Fruit fly (Drosophila melanogaster) whole organism, embryonic: ENCODE results near the gene CG14507.

Experiments used
- Atf6 ChIP-seq: fragments of 200-800 bp; sonication (Bioruptor generic); IDR thresholded peaks from 2 replicates; pipeline ENCODE4 v1.3.6; 2022; ENCODE audit warnings: missing biosample characterization, missing genetic modification characterization
- CG17802 ChIP-seq: fragments of 200-800 bp; sonication (Bioruptor generic); optimal IDR thresholded peaks from 2 replicates; lab custom pipeline; 2018; ENCODE audit warnings: missing biosample characterization, mild to moderate bottlenecking, missing genetic modification characterization, moderate library complexity
- corto ChIP-seq: fragments of 200-800 bp; sonication (Bioruptor generic); optimal IDR thresholded peaks from 2 replicates; lab custom pipeline; 2016; ENCODE audit warnings: missing biosample characterization, mild to moderate bottlenecking, missing genetic modification characterization, moderate library complexity
- vfl ChIP-seq: fragments of 200-800 bp; sonication (Bioruptor generic); optimal IDR thresholded peaks from 2 replicates; lab custom pipeline; 2016; ENCODE audit warnings: missing biosample characterization, missing genetic modification characterization

DNA sequence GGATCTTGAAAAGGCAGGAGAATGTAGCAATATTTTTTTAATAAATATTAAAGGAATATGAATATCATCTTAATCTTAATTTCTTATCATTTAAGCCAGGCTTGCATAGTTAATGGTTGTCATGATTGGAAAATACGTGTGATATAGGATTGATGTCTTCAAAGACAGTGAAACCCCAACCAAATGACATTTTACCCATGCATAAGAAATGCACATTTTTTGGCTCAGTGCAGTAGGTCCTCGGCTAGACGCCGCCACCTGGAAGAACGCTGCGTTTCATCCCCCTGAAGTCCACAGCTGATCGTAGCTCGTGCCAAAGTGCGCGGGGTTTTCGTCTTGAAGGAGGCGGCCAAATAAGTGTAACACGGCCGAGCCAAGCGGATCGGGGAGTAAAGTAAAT is 39.1 kb upstream of the CG14507 start:
- TF ChIP-seq vfl (no peak), corto (GFP tag; lab: Kevin White, UChicago) (no peak), Atf6 (GFP tag; lab: Robert Waterston, UW) (no peak), CG17802 (tag; lab: Kevin White, UChicago) (no peak)
